Fruit fly (Drosophila melanogaster): ENCODE results near the gene CG5877.

Gene CG5877

dm6 chrX:15323302-15323880 is 30.6 kb downstream of the CG5877 start (continued):
- TF ChIP-seq bsh (GFP tag; optimal IDR thresholded peaks at IDR 0.05) (peak; percentile 13 to 75), ac (GFP tag; optimal IDR thresholded peaks at IDR 0.05) (no peak), sisA (GFP tag; IDR thresholded peaks at IDR 0.05) (peak; percentile 95), slbo (GFP tag; IDR thresholded peaks at IDR 0.05) (peak; percentile 97), Sox102F (GFP tag; optimal IDR thresholded peaks at IDR 0.05) (peak; percentile 72), TFAM (GFP tag; optimal IDR thresholded peaks at IDR 0.05) (no peak), MESR4 (GFP tag; optimal IDR thresholded peaks at IDR 0.05) (peak; percentile 91), CG12744 (GFP tag; optimal IDR thresholded peaks at IDR 0.05) (peak; percentile 52), yki (optimal IDR thresholded peaks at IDR 0.05) (no peak), Spps (tag; optimal IDR thresholded peaks at IDR 0.05) (peak; percentile 12), da (GFP tag; optimal IDR thresholded peaks at IDR 0.05) (peak; percentile 71), NfI (GFP tag; optimal IDR thresholded peaks at IDR 0.05) (peak; percentile 78), unc-4 (GFP tag; IDR thresholded peaks at IDR 0.05; ENCODE audit: partially characterized antibody) (peak; percentile 57), nerfin-2 (GFP tag; IDR thresholded peaks at IDR 0.05; ENCODE audit: partially characterized antibody) (0 out of 2 replicates have a peak, but pooled peaks have one; percentile 38), sim (GFP tag; IDR thresholded peaks at IDR 0.05) (peak; percentile 66), CG18619 (GFP tag; optimal IDR thresholded peaks at IDR 0.05) (peak; percentile 79), CG9876 (GFP tag; optimal IDR thresholded peaks at IDR 0.05) (peak; percentile 76), pfk (GFP tag; optimal IDR thresholded peaks at IDR 0.05) (peak; percentile 63), D19B (GFP tag; optimal IDR thresholded peaks at IDR 0.05) (peak; percentile 32), Nf-YB (GFP tag; optimal IDR thresholded peaks at IDR 0.05) (peak; percentile 39), CG31224 (GFP tag; IDR thresholded peaks at IDR 0.05) (peak; percentile 82), CG17328 (GFP tag; IDR thresholded peaks at IDR 0.05) (peak; percentile 90), HLHmδ (GFP tag; optimal IDR thresholded peaks at IDR 0.05) (peak; percentile 83), CG30020 (tag; optimal IDR thresholded peaks at IDR 0.05) (no peak), CG13894 (tag; optimal IDR thresholded peaks at IDR 0.05) (peak; percentile 83), CG10565 (GFP tag; optimal IDR thresholded peaks at IDR 0.05) (no peak), CG3838 (GFP tag; optimal IDR thresholded peaks at IDR 0.05) (peak; percentile 46), CG4820 (GFP tag; optimal IDR thresholded peaks at IDR 0.05) (peak; percentile 55), zfh1 (GFP tag; IDR thresholded peaks at IDR 0.05) (peak; percentile 94), lmd (GFP tag; IDR thresholded peaks at IDR 0.05) (peak; percentile 88), cg (GFP tag; optimal IDR thresholded peaks at IDR 0.05) (peak; percentile 19), D19A (tag; optimal IDR thresholded peaks at IDR 0.05) (peak; percentile 32), CG11093 (GFP tag; IDR thresholded peaks at IDR 0.05) (peak; percentile 85), dan (GFP tag; IDR thresholded peaks at IDR 0.05) (no peak), CG1529 (GFP tag; optimal IDR thresholded peaks at IDR 0.05) (peak; percentile 54), Mad (GFP tag; optimal IDR thresholded peaks at IDR 0.05) (peak; percentile 70), lilli (GFP tag; optimal IDR thresholded peaks at IDR 0.05) (peak; percentile 91), Hey (tag; optimal IDR thresholded peaks at IDR 0.05) (peak; percentile 54), CG14441 (GFP tag; IDR thresholded peaks at IDR 0.05) (peak; percentile 92), chinmo (GFP tag; IDR thresholded peaks at IDR 0.05; ENCODE audit: partially characterized antibody) (peak; percentile 99), CG1603 (tag; optimal IDR thresholded peaks at IDR 0.05) (peak; percentile 85), CG10959 (GFP tag; IDR thresholded peaks at IDR 0.05) (peak; percentile 75), cad (GFP tag; optimal IDR thresholded peaks at IDR 0.05) (no peak), prd (optimal IDR thresholded peaks at IDR 0.05) (no peak), prd (GFP tag; IDR thresholded peaks at IDR 0.05) (peak; percentile 90), CG8388 (GFP tag; optimal IDR thresholded peaks at IDR 0.05) (peak; percentile 100), al (GFP tag; IDR thresholded peaks at IDR 0.05) (peak; percentile 83), phol (tag; optimal IDR thresholded peaks at IDR 0.05) (peak; percentile 53), usp (GFP tag; optimal IDR thresholded peaks at IDR 0.05) (no peak), HmgZ (tag; optimal IDR thresholded peaks at IDR 0.05) (peak; percentile 85), Six4 (GFP tag; optimal IDR thresholded peaks at IDR 0.05) (peak; percentile 79)

Data from whole organism, embryonic.